Fruit fly (Drosophila melanogaster): Measurements from ENCODE around the gene CG11816.

DNA sequence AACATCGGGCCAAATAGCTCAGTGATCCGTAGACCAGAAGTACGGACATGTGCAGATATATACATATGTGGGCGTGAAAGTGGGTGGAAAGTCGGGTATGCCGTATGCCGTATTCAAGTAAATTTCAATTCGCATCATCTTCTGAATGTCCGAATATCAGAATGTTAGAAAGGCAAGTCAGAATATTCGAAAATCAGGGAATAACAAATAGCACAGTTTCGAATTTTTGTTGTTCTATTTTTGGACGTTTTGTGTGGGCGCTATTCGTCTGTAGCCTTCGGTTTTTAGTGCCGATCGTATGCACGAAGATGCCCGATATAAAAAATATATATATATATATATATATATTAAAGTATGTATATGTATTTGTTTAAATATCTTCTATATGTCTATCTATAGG, 48.9 kb upstream of the CG11816 start:
- TF ChIP-seq Pif1A (GFP tag; optimal IDR thresholded peaks at IDR 0.05) (no peak), fd96Ca (GFP tag; IDR thresholded peaks at IDR 0.05) (no peak), CG13204 (GFP tag; optimal IDR thresholded peaks at IDR 0.05) (no peak), CG32121 (GFP tag; IDR thresholded peaks at IDR 0.05) (no peak), CG8159 (tag; optimal IDR thresholded peaks at IDR 0.05) (no peak), Snoo (tag; optimal IDR thresholded peaks at IDR 0.05) (no peak), CG10348 (GFP tag; IDR thresholded peaks at IDR 0.05) (no peak), Pif1B (GFP tag; optimal IDR thresholded peaks at IDR 0.05) (no peak), gl (tag; optimal IDR thresholded peaks at IDR 0.05) (no peak), CG15710 (tag; optimal IDR thresholded peaks at IDR 0.05) (no peak), CG34367 (tag; optimal IDR thresholded peaks at IDR 0.05) (no peak), D1 (tag; optimal IDR thresholded peaks at IDR 0.05) (no peak)

Data from whole organism, pupa.